Fruit fly (Drosophila melanogaster) S2 (cell line): ENCODE measurements around the gene glo.

Source experiments
- CG8478 ChIP-seq: fragments of >200 bp; optimal IDR thresholded peaks from 2 replicates; lab custom pipeline; 2018
- CTCF ChIP-seq, 2 experiments: fragments of >200 bp; optimal IDR thresholded peaks; 2 replicates each; lab custom pipeline; 2018

DNA sequence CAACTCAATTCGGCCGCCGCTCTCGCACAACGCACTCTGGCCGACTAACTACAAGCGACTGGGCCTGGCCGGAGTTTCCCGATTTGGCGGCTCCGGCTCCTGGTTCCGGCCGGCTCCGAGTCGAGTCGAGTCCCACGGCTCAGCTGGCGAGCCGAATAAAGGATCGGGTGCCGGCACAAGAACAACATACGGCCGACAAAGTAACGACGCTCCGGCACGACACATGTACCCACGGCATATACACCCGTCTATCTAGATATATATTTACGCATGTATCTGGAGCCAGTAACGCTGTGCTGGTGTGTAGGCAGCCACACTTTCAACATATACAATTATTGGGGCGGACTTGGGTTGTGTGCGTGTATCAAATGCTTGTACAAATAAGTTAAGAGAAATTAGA, 47.7 kb downstream of the glo start:
- TF ChIP-seq CTCF (optimal IDR thresholded peaks at IDR 0.05; lab: Kevin White, UChicago) = no peak
- no peak for TF ChIP-seq CG8478 (lab: Kevin White, UChicago)
